Worm (Caenorhabditis elegans) whole organism, midembryonic: ENCODE measurements around the gene srbc-77.

Experiments
- cog-1 ChIP-seq: sonication (generic microtip); optimal IDR thresholded peaks from 2 replicates; lab custom pipeline; 2016; ENCODE audit warnings: missing genetic modification characterization, missing compliant biosample characterization
- flt-1 ChIP-seq: fragments of 200-800 bp; sonication (Bioruptor generic); IDR thresholded peaks from 2 replicates; pipeline ENCODE4 v1.3.6; 2022; ENCODE audit warnings: missing genetic modification characterization, missing compliant biosample characterization
- med-1 ChIP-seq: sonication (generic microtip); optimal IDR thresholded peaks from 2 replicates; lab custom pipeline; 2017; ENCODE audit warnings: missing genetic modification characterization, mild to moderate bottlenecking, missing compliant biosample characterization, antibody characterized with exemption, missing genetic modification reagents; ENCODE audit not compliant: insufficient read depth
- ref-1 ChIP-seq: fragments of 200-800 bp; sonication (Bioruptor generic); conservative IDR thresholded peaks from 2 replicates; pipeline ENCODE4 v1.3.6; 2022; ENCODE audit warnings: missing genetic modification reagents, missing genetic modification characterization, missing compliant biosample characterization

DNA sequence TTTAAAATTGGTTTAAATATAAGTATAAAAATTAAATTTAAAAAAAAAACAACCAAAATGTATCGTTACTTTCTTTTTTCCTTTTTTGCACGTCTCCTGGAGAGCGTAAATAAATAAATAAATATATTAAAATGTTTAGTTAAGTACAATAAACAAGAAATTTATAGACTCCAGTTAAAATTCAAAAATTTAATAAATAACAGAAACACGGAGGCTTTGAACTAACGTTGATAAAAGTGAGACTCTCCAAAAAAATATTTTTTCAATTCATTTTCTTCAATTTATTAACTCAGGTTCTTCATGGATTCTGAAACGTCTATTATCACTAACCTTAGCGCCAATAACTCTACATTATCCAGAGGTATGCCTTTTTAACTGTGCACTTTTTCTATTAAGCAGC lies 38.2 kb upstream of the srbc-77 start, which contains the start of gene T06C12.12:
- no peak for TF ChIP-seq flt-1 (GFP tag; lab: Robert Waterston, UW)
- no peak for TF ChIP-seq med-1 (GFP tag; lab: Kevin White, UChicago)
- no peak for TF ChIP-seq ref-1 (GFP tag; lab: Robert Waterston, UW)
- no peak for TF ChIP-seq cog-1 (tag; lab: Kevin White, UChicago)
